Worm (Caenorhabditis elegans): Measurements from ENCODE around the gene F41H10.5.

Gene F41H10.5

DNA sequence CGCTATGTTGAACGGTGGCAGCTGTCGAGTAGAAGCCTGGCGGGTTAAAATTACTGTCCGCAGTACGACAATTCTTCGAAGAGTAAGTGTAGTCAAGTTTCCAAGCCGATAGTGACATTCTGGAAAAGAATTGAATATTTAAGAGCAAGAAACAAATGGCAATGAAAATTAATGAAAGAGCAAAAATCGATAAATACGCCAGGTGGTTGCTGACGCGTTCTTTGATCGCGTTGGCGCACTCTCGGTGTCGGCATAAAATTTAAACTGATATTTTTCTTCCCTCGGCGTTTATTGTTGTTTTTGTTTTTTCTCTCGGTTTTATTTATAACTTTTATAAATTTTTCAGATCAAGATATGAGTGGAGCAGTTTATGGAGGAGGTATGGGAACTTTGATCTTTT is 34.0 kb downstream of the F41H10.5 start, which contains the start of the genes perm-3 and swsn-6 (continued):
- TF ChIP-seq aly-2 (tag; optimal IDR thresholded peaks at IDR 0.05): no peak
- TF ChIP-seq ceh-82 (tag; optimal IDR thresholded peaks at IDR 0.05): no peak
- no peak for TF ChIP-seq tag-97 (GFP tag; IDR thresholded peaks at IDR 0.05)
- no peak for TF ChIP-seq zip-2 (tag; optimal IDR thresholded peaks at IDR 0.05)
- no peak for TF ChIP-seq ama-1 (optimal IDR thresholded peaks at IDR 0.05)
- no peak for TF ChIP-seq nhr-42 (GFP tag; IDR thresholded peaks at IDR 0.05)
- no peak for TF ChIP-seq jun-1 (tag; optimal IDR thresholded peaks at IDR 0.05)
- TF ChIP-seq nhr-237 (tag; optimal IDR thresholded peaks at IDR 0.05): no peak
- no peak for TF ChIP-seq D1046.2 (GFP tag; IDR thresholded peaks at IDR 0.05)
- TF ChIP-seq nhr-11 (tag; optimal IDR thresholded peaks at IDR 0.05): peak; percentile 19
- TF ChIP-seq aha-1 (tag): peak; percentile 32
- no peak for TF ChIP-seq lin-1 (GFP tag; IDR thresholded peaks at IDR 0.05)
- peak; percentile 37 for TF ChIP-seq nhr-6 (tag; optimal IDR thresholded peaks at IDR 0.05)
- TF ChIP-seq F44E2.7 (GFP tag; IDR thresholded peaks at IDR 0.05): no peak
- no peak for TF ChIP-seq hif-1 (tag; optimal IDR thresholded peaks at IDR 0.05)
- TF ChIP-seq mdt-29 (GFP tag; IDR thresholded peaks at IDR 0.05): no peak
- TF ChIP-seq ztf-11 (tag; optimal IDR thresholded peaks at IDR 0.05): no peak
- TF ChIP-seq nhr-25 (tag; optimal IDR thresholded peaks at IDR 0.05; ENCODE audit: borderline replicate concordance, insufficient read depth): no peak
- TF ChIP-seq hlh-11 (tag; optimal IDR thresholded peaks at IDR 0.05): peak; percentile 63
- TF ChIP-seq lir-3 (tag; optimal IDR thresholded peaks at IDR 0.05): no peak
- no peak; the same call in 1 of the 2 replicates for TF ChIP-seq dmd-6 (GFP tag; IDR thresholded peaks at IDR 0.05)
- TF ChIP-seq ZK546.5 (tag; optimal IDR thresholded peaks at IDR 0.05): no peak
- TF ChIP-seq set-16 (GFP tag; IDR thresholded peaks at IDR 0.05): no peak
- TF ChIP-seq madf-5 (GFP tag; IDR thresholded peaks at IDR 0.05): no peak
- peak; percentile 44 for TF ChIP-seq ceh-28 (tag; optimal IDR thresholded peaks at IDR 0.05)
- peak; percentile 86 for TF ChIP-seq dpl-1 (GFP tag; optimal IDR thresholded peaks at IDR 0.05)
- peak; percentile 68 for TF ChIP-seq hmg-1.1 (GFP tag; IDR thresholded peaks at IDR 0.05)
- TF ChIP-seq lim-7 (GFP tag; IDR thresholded peaks at IDR 0.05): no peak
- TF ChIP-seq unc-39 (tag; optimal IDR thresholded peaks at IDR 0.05): no peak
- TF ChIP-seq T26A8.4 (GFP tag; IDR thresholded peaks at IDR 0.05): no peak
- TF ChIP-seq spr-3 (GFP tag; optimal IDR thresholded peaks at IDR 0.05): no peak
- TF ChIP-seq arid-1 (GFP tag; conservative IDR thresholded peaks at IDR 0.05): no peak
- TF ChIP-seq cey-2 (tag; optimal IDR thresholded peaks at IDR 0.05; ENCODE audit: borderline replicate concordance, insufficient read depth): no peak
- TF ChIP-seq daf-8 (GFP tag; IDR thresholded peaks at IDR 0.05): no peak
- TF ChIP-seq mdl-1 (tag; optimal IDR thresholded peaks at IDR 0.05): no peak
- no peak for TF ChIP-seq sdz-12 (GFP tag; optimal IDR thresholded peaks at IDR 0.05)
- TF ChIP-seq snpc-1.2 (GFP tag; IDR thresholded peaks at IDR 0.05): peak; percentile 82
- TF ChIP-seq Y105C5A.15 (GFP tag; IDR thresholded peaks at IDR 0.05): no peak
- no peak for TF ChIP-seq nhr-10 (tag; optimal IDR thresholded peaks at IDR 0.05)
- no peak for TF ChIP-seq unc-62 (GFP tag; optimal IDR thresholded peaks at IDR 0.05 in 1 of 2)
- no peak for TF ChIP-seq unc-62 (tag; optimal IDR thresholded peaks at IDR 0.05)
- TF ChIP-seq F49E8.2 (tag; optimal IDR thresholded peaks at IDR 0.05; ENCODE audit: borderline replicate concordance): no peak
- TF ChIP-seq Y75B8A.6 (GFP tag; IDR thresholded peaks at IDR 0.05): no peak
- 0 out of 2 replicates have a peak, but pooled peaks have one; percentile 45 for TF ChIP-seq php-3 (GFP tag; IDR thresholded peaks at IDR 0.05)
- TF ChIP-seq ctbp-1 (GFP tag; IDR thresholded peaks at IDR 0.05): no peak
- no peak for TF ChIP-seq ces-1 (GFP tag; optimal IDR thresholded peaks at IDR 0.05)
- TF ChIP-seq saeg-2 (GFP tag; IDR thresholded peaks at IDR 0.05): no peak
- TF ChIP-seq Y5F2A.4 (GFP tag; optimal IDR thresholded peaks at IDR 0.05): no peak
- TF ChIP-seq rbr-2 (tag; optimal IDR thresholded peaks at IDR 0.05): peak; percentile 78
- TF ChIP-seq ceh-62 (tag; optimal IDR thresholded peaks at IDR 0.05): no peak
- TF ChIP-seq ceh-20 (GFP tag; IDR thresholded peaks at IDR 0.05): no peak
- no peak for TF ChIP-seq egl-43 (GFP tag; IDR thresholded peaks at IDR 0.05)
- TF ChIP-seq pqm-1 (tag; optimal IDR thresholded peaks at IDR 0.05): no peak

Measured in whole organism, L4 larva.